Fruit fly (Drosophila melanogaster) whole organism, embryonic: ENCODE data around the gene Rh4.

Source experiments
- Atf-2 ChIP-seq: fragments of 200-800 bp; sonication (Bioruptor generic); optimal IDR thresholded peaks from 2 replicates; lab custom pipeline; 2016; ENCODE audit warnings: missing biosample characterization, missing genetic modification characterization
- CG10267 ChIP-seq: fragments of 200-800 bp; sonication (Bioruptor generic); optimal IDR thresholded peaks from 2 replicates; lab custom pipeline; 2018; ENCODE audit warnings: missing biosample characterization, mild to moderate bottlenecking, missing genetic modification characterization, moderate library complexity
- CG11398 ChIP-seq: fragments of 200-800 bp; sonication (Bioruptor generic); optimal IDR thresholded peaks from 2 replicates; lab custom pipeline; 2016; ENCODE audit warnings: missing biosample characterization, missing genetic modification characterization
- CG11695 ChIP-seq: fragments of 200-800 bp; sonication (Bioruptor generic); IDR thresholded peaks from 3 replicates; pipeline ENCODE4 v1.3.6; 2022; ENCODE audit warnings: missing biosample characterization, missing genetic modification characterization
- CG15073 ChIP-seq: fragments of 200-800 bp; sonication (Bioruptor generic); optimal IDR thresholded peaks from 2 replicates; lab custom pipeline; 2016; ENCODE audit warnings: missing biosample characterization, missing genetic modification characterization
- CG16813 ChIP-seq: fragments of 200-800 bp; sonication (Bioruptor generic); IDR thresholded peaks from 3 replicates; pipeline ENCODE4 v1.3.6; 2022; ENCODE audit warnings: missing biosample characterization, missing genetic modification characterization; ENCODE audit not compliant: partially characterized antibody
- CG17328 ChIP-seq: fragments of 200-800 bp; sonication (Bioruptor generic); IDR thresholded peaks from 2 replicates; pipeline ENCODE4 v1.3.6; 2022; ENCODE audit warnings: missing biosample characterization, missing genetic modification characterization
- CG18262 ChIP-seq: fragments of 200-800 bp; optimal IDR thresholded peaks from 3 replicates; lab custom pipeline; 2019; ENCODE audit warnings: missing biosample characterization, mild to moderate bottlenecking, missing genetic modification characterization, moderate library complexity
- CG18599 ChIP-seq: fragments of 200-800 bp; sonication (Bioruptor generic); optimal IDR thresholded peaks from 3 replicates; lab custom pipeline; 2017; ENCODE audit warnings: missing biosample characterization, missing genetic modification characterization, mild to moderate bottlenecking, moderate library complexity, missing genetic modification reagents
- CG4404 ChIP-seq: fragments of 200-800 bp; sonication (Bioruptor generic); IDR thresholded peaks from 2 replicates; pipeline ENCODE4 v1.3.6; 2022; ENCODE audit warnings: missing biosample characterization, missing genetic modification characterization
- CG5245 ChIP-seq: fragments of 200-800 bp; sonication (Bioruptor generic); optimal IDR thresholded peaks from 3 replicates; lab custom pipeline; 2016; ENCODE audit warnings: missing biosample characterization, missing genetic modification characterization
- CG6765 ChIP-seq: fragments of 200-800 bp; sonication (Bioruptor generic); optimal IDR thresholded peaks from 3 replicates; lab custom pipeline; 2017; ENCODE audit warnings: missing biosample characterization, mild to moderate bottlenecking, missing genetic modification characterization
- CG7928 ChIP-seq: fragments of 200-800 bp; sonication (Bioruptor generic); optimal IDR thresholded peaks from 2 replicates; lab custom pipeline; 2017; ENCODE audit warnings: missing biosample characterization, mild to moderate bottlenecking, missing genetic modification characterization
- CG8359 ChIP-seq: fragments of 200-800 bp; sonication (Bioruptor generic); optimal IDR thresholded peaks from 2 replicates; lab custom pipeline; 2017; ENCODE audit warnings: missing biosample characterization, mild to moderate bottlenecking, missing genetic modification characterization, borderline replicate concordance
- CG9437 ChIP-seq: fragments of 200-800 bp; sonication (Bioruptor generic); optimal IDR thresholded peaks from 2 replicates; lab custom pipeline; 2018; ENCODE audit warnings: missing biosample characterization, mild to moderate bottlenecking, missing genetic modification characterization
- CHES-1-like ChIP-seq: fragments of 200-800 bp; sonication (Bioruptor generic); optimal IDR thresholded peaks from 2 replicates; lab custom pipeline; 2016; ENCODE audit warnings: missing biosample characterization, missing genetic modification characterization
- Chrac-16 ChIP-seq: fragments of 200-800 bp; sonication (Bioruptor generic); optimal IDR thresholded peaks from 3 replicates; lab custom pipeline; 2016; ENCODE audit warnings: missing biosample characterization, missing genetic modification characterization
- CkIIα-i1 ChIP-seq: fragments of 200-800 bp; sonication (Bioruptor generic); IDR thresholded peaks from 2 replicates; pipeline ENCODE4 v1.3.6; 2022; ENCODE audit warnings: missing biosample characterization, missing genetic modification characterization
- Dbx ChIP-seq: fragments of 200-800 bp; sonication (Bioruptor generic); IDR thresholded peaks from 3 replicates; pipeline ENCODE4 v1.3.6; 2022; ENCODE audit warnings: missing biosample characterization, missing genetic modification characterization
- Eip74EF ChIP-seq, 2 experiments: fragments of 200-800 bp in 1 of 2; fragments of >200 bp in 1 of 2; sonication (Bioruptor generic) in 1 of 2; optimal IDR thresholded peaks; 2 replicates each; lab custom pipeline; 2017 to 2019; ENCODE audit warnings: missing biosample characterization in 2 of 2, missing genetic modification characterization in 2 of 2, mild to moderate bottlenecking in 1 of 2, moderate library complexity in 1 of 2
- Hsf ChIP-seq: fragments of 200-800 bp; sonication (Bioruptor generic); optimal IDR thresholded peaks from 3 replicates; lab custom pipeline; 2016; ENCODE audit warnings: missing biosample characterization, missing genetic modification characterization
- Kr ChIP-seq: fragments of 200-800 bp; sonication (Bioruptor generic); optimal IDR thresholded peaks from 2 replicates; lab custom pipeline; 2017; ENCODE audit warnings: missing biosample characterization, mild to moderate bottlenecking, missing genetic modification characterization
- NFAT ChIP-seq: fragments of 200-800 bp; sonication (Bioruptor generic); IDR thresholded peaks from 2 replicates; pipeline ENCODE4 v1.3.6; 2022; ENCODE audit warnings: missing biosample characterization, missing genetic modification characterization
- NK7.1 ChIP-seq: fragments of 200-800 bp; sonication (Bioruptor generic); optimal IDR thresholded peaks from 3 replicates; lab custom pipeline; 2016; ENCODE audit warnings: missing biosample characterization, missing genetic modification characterization
- Nf-YC ChIP-seq: fragments of 200-800 bp; optimal IDR thresholded peaks from 3 replicates; lab custom pipeline; 2019; ENCODE audit warnings: missing biosample characterization, mild to moderate bottlenecking, missing genetic modification characterization, moderate library complexity
- Opbp ChIP-seq: fragments of 200-800 bp; sonication (Bioruptor generic); IDR thresholded peaks from 3 replicates; pipeline ENCODE4 v1.3.6; 2022; ENCODE audit warnings: missing biosample characterization, missing genetic modification characterization; ENCODE audit not compliant: partially characterized antibody
- Pdp1 ChIP-seq, 2 experiments: fragments of 200-800 bp; sonication (Bioruptor generic); optimal IDR thresholded peaks; 3 replicates each; lab custom pipeline; 2016; ENCODE audit warnings: missing biosample characterization in 2 of 2, missing genetic modification characterization in 2 of 2, mild to moderate bottlenecking in 1 of 2, moderate library complexity in 1 of 2
- Ravus ChIP-seq: fragments of 200-800 bp; sonication (Bioruptor generic); IDR thresholded peaks from 2 replicates; pipeline ENCODE4 v1.3.6; 2022; ENCODE audit warnings: missing biosample characterization, missing genetic modification characterization
- Sry-δ ChIP-seq: fragments of 200-800 bp; sonication (Bioruptor generic); optimal IDR thresholded peaks from 2 replicates; lab custom pipeline; 2016; ENCODE audit warnings: missing biosample characterization, missing genetic modification characterization
- ara ChIP-seq: fragments of 200-800 bp; sonication (Bioruptor generic); IDR thresholded peaks from 2 replicates; pipeline ENCODE4 v1.3.6; 2022; ENCODE audit warnings: missing biosample characterization, missing genetic modification characterization
- ash1 ChIP-seq: fragments of 200-800 bp; sonication (Bioruptor generic); optimal IDR thresholded peaks from 2 replicates; lab custom pipeline; 2018; ENCODE audit warnings: missing biosample characterization, mild to moderate bottlenecking, missing genetic modification characterization
- dati ChIP-seq: fragments of 200-800 bp; sonication (Bioruptor generic); IDR thresholded peaks from 2 replicates; pipeline ENCODE4 v1.3.6; 2022; ENCODE audit warnings: missing biosample characterization, missing genetic modification characterization
- dpn ChIP-seq, 2 experiments: fragments of 200-800 bp; sonication (Bioruptor generic); optimal IDR thresholded peaks; 3 replicates each; lab custom pipeline; 2016; ENCODE audit warnings: missing biosample characterization in 2 of 2, missing genetic modification characterization in 2 of 2
- fd96Cb ChIP-seq: fragments of 200-800 bp; sonication (Bioruptor generic); optimal IDR thresholded peaks from 2 replicates; lab custom pipeline; 2018; ENCODE audit warnings: missing biosample characterization, mild to moderate bottlenecking, missing genetic modification characterization, moderate library complexity
- h ChIP-seq: fragments of >200 bp; optimal IDR thresholded peaks from 2 replicates; lab custom pipeline; 2017
- ham ChIP-seq: fragments of 200-800 bp; sonication (Bioruptor generic); IDR thresholded peaks from 2 replicates; pipeline ENCODE4 v1.3.6; 2022; ENCODE audit warnings: missing biosample characterization, missing genetic modification characterization
- kah ChIP-seq: fragments of 200-800 bp; sonication (Bioruptor generic); optimal IDR thresholded peaks from 2 replicates; lab custom pipeline; 2018; ENCODE audit warnings: missing biosample characterization, mild to moderate bottlenecking, missing genetic modification characterization
- klu ChIP-seq: fragments of 200-800 bp; sonication (Bioruptor generic); IDR thresholded peaks from 2 replicates; pipeline ENCODE4 v1.3.6; 2022; ENCODE audit warnings: missing biosample characterization, missing genetic modification characterization
- lov ChIP-seq, 2 experiments: fragments of 200-800 bp in 1 of 2; fragments of >200 bp in 1 of 2; sonication (Bioruptor generic) in 1 of 2; IDR thresholded peaks in 1 of 2; optimal IDR thresholded peaks in 1 of 2; 2 replicates in 1 of 2; 3 replicates in 1 of 2; pipeline versions ENCODE4 v1.3.6 to Lab custom; 2017 to 2022; ENCODE audit warnings: missing biosample characterization in 1 of 2, missing genetic modification characterization in 1 of 2
- nerfin-1 ChIP-seq: fragments of 200-800 bp; sonication (Bioruptor generic); optimal IDR thresholded peaks from 3 replicates; lab custom pipeline; 2019; ENCODE audit warnings: missing biosample characterization, mild to moderate bottlenecking, missing genetic modification characterization, moderate library complexity
- nmo ChIP-seq: fragments of 200-800 bp; sonication (Bioruptor generic); optimal IDR thresholded peaks from 2 replicates; lab custom pipeline; 2018; ENCODE audit warnings: missing biosample characterization, mild to moderate bottlenecking, missing genetic modification characterization, moderate library complexity
- pan ChIP-seq, 4 experiments: fragments of >200 bp in 3 of 4; fragments of 200-800 bp in 1 of 4; sonication (Bioruptor generic) in 1 of 4; optimal IDR thresholded peaks in 3 of 4; IDR thresholded peaks in 1 of 4; 2 replicates each; pipeline versions ENCODE4 v1.3.6 to Lab custom; 2017 to 2022; ENCODE audit warnings: missing biosample characterization in 2 of 4, missing genetic modification characterization in 2 of 4, mixed read lengths in 1 of 4
- pros ChIP-seq: fragments of 200-800 bp; sonication (Bioruptor generic); optimal IDR thresholded peaks from 3 replicates; lab custom pipeline; 2019; ENCODE audit warnings: missing biosample characterization, mild to moderate bottlenecking, missing genetic modification characterization, moderate library complexity
- ranshi ChIP-seq: fragments of 200-800 bp; sonication (Bioruptor generic); IDR thresholded peaks from 2 replicates; pipeline ENCODE4 v1.3.6; 2022; ENCODE audit warnings: missing biosample characterization, missing genetic modification characterization
- sim ChIP-seq: fragments of 200-800 bp; sonication (Bioruptor generic); IDR thresholded peaks from 2 replicates; pipeline ENCODE4 v1.3.6; 2022; ENCODE audit warnings: missing biosample characterization, missing genetic modification characterization
- tap ChIP-seq: fragments of 200-800 bp; optimal IDR thresholded peaks from 3 replicates; lab custom pipeline; 2019; ENCODE audit warnings: missing biosample characterization, mild to moderate bottlenecking, missing genetic modification characterization, moderate library complexity
- tx ChIP-seq: fragments of 200-800 bp; sonication (Bioruptor generic); optimal IDR thresholded peaks from 2 replicates; lab custom pipeline; 2016; ENCODE audit warnings: missing biosample characterization, missing genetic modification characterization
- wek ChIP-seq: fragments of 200-800 bp; sonication (Bioruptor generic); optimal IDR thresholded peaks from 3 replicates; lab custom pipeline; 2018; ENCODE audit warnings: missing biosample characterization, mild to moderate bottlenecking, missing genetic modification characterization, moderate library complexity
- zf30C ChIP-seq: fragments of 200-800 bp; sonication (Bioruptor generic); optimal IDR thresholded peaks from 3 replicates; lab custom pipeline; 2018; ENCODE audit warnings: missing biosample characterization, mild to moderate bottlenecking, missing genetic modification characterization

Rh4 gene

dm6 chr3L:16844920-16845573, 17.3 kb downstream of the Rh4 start, which contains the start of the genes kud and Zcchc7 (continued):
- TF ChIP-seq Sry-δ: peak; percentile 88
- TF ChIP-seq CG6765 (GFP tag; lab: Kevin White, UChicago): no peak
- TF ChIP-seq h (lab: Kevin White, UChicago): no peak
- TF ChIP-seq ham: no peak
- no peak for TF ChIP-seq ara (GFP tag; lab: Robert Waterston, UW)
- peak; percentile 57 for TF ChIP-seq CG9437 (GFP tag; lab: Kevin White, UChicago)
- no peak for TF ChIP-seq ash1 (GFP tag; lab: Kevin White, UChicago)
- no peak for TF ChIP-seq lov (optimal IDR thresholded peaks at IDR 0.05; lab: Kevin White, UChicago)
- no peak for TF ChIP-seq lov (GFP tag; IDR thresholded peaks at IDR 0.05; lab: Robert Waterston, UW)
- no peak for TF ChIP-seq Eip74EF (GFP tag; optimal IDR thresholded peaks at IDR 0.05; lab: Kevin White, UChicago)
- TF ChIP-seq CG15073 (GFP tag; lab: Kevin White, UChicago): no peak
- no peak for TF ChIP-seq pan (optimal IDR thresholded peaks at IDR 0.05; lab: Kevin White, UChicago)
- peak in 1 of 2 experiments; percentile 13 for TF ChIP-seq pan (GFP tag; optimal IDR thresholded peaks at IDR 0.05 in 1 of 2, IDR thresholded peaks at IDR 0.05 in 1 of 2)
- TF ChIP-seq CG11398 (GFP tag; lab: Kevin White, UChicago): no peak
- 0 out of 2 replicates have a peak, but pooled peaks have one; percentile 10 for TF ChIP-seq CG17328 (GFP tag; lab: Robert Waterston, UW)
- TF ChIP-seq sim: no peak
- TF ChIP-seq tap: no peak
- peak; percentile 50 for TF ChIP-seq Atf-2
- TF ChIP-seq dpn (GFP tag; optimal IDR thresholded peaks at IDR 0.05; lab: Kevin White, UChicago): peak; percentile 44 to 56
- TF ChIP-seq Opbp (GFP tag; lab: Robert Waterston, UW): no peak
- peak; percentile 28; the same call in 1 of the 3 replicates for TF ChIP-seq Dbx (GFP tag; lab: Robert Waterston, UW)
- no peak for TF ChIP-seq wek (GFP tag; lab: Kevin White, UChicago)
- TF ChIP-seq CG11695 (GFP tag; lab: Robert Waterston, UW): no peak
- peak; percentile 56 for TF ChIP-seq nerfin-1
- peak; percentile 26 for TF ChIP-seq fd96Cb
- TF ChIP-seq CG18262 (tag; lab: Kevin White, UChicago): peak; percentile 69
- no peak for TF ChIP-seq Ravus (GFP tag; lab: Robert Waterston, UW)
- TF ChIP-seq CHES-1-like (GFP tag; lab: Kevin White, UChicago): peak; percentile 39
- peak; percentile 75 for TF ChIP-seq NFAT
- TF ChIP-seq CG5245 (GFP tag; lab: Kevin White, UChicago): no peak
- TF ChIP-seq CG7928: peak; percentile 22
- TF ChIP-seq zf30C (GFP tag; lab: Kevin White, UChicago): peak; percentile 17
- no peak for TF ChIP-seq CkIIα-i1 (GFP tag; lab: Robert Waterston, UW)
- peak; percentile 51; the same call in 2 of the 3 replicates for TF ChIP-seq CG16813 (GFP tag; lab: Robert Waterston, UW)
- no peak for TF ChIP-seq Kr (GFP tag; lab: Kevin White, UChicago)
- TF ChIP-seq CG4404: peak; percentile 16; the same call in 1 of the 2 replicates
- peak in 1 of 2 experiments; percentile 52 for TF ChIP-seq Pdp1 (GFP tag; optimal IDR thresholded peaks at IDR 0.05; lab: Kevin White, UChicago)
- peak; percentile 62 for TF ChIP-seq Hsf (GFP tag; lab: Kevin White, UChicago)
- TF ChIP-seq ranshi (GFP tag; lab: Robert Waterston, UW): no peak
- peak; percentile 79 for TF ChIP-seq nmo (GFP tag; lab: Kevin White, UChicago)
- peak; percentile 69 for TF ChIP-seq CG10267 (tag; lab: Kevin White, UChicago)
- TF ChIP-seq Chrac-16 (GFP tag; lab: Kevin White, UChicago): peak; percentile 60
- TF ChIP-seq klu: no peak
- TF ChIP-seq dati (GFP tag; lab: Robert Waterston, UW): no peak
- TF ChIP-seq tx (GFP tag; lab: Kevin White, UChicago): peak; percentile 43
- TF ChIP-seq NK7.1 (GFP tag; lab: Kevin White, UChicago): no peak
- no peak for TF ChIP-seq CG18599 (GFP tag; lab: Kevin White, UChicago)
- no peak for TF ChIP-seq kah (GFP tag; lab: Kevin White, UChicago)
- TF ChIP-seq CG8359 (GFP tag; lab: Kevin White, UChicago): no peak
- peak; percentile 79 for TF ChIP-seq Nf-YC (tag; lab: Kevin White, UChicago)
- no peak for TF ChIP-seq pros
